Fruit fly (Drosophila melanogaster) whole organism, embryonic: ENCODE results near the gene CG43693.

Experiments used
- Awh ChIP-seq: fragments of 200-800 bp; sonication (Bioruptor generic); IDR thresholded peaks from 2 replicates; pipeline ENCODE4, ENCODE4 v1.3.6; 2022; ENCODE audit warnings: missing biosample characterization, missing genetic modification characterization
- BtbVII ChIP-seq: fragments of 200-800 bp; sonication (Bioruptor generic); optimal IDR thresholded peaks from 3 replicates; lab custom pipeline; 2017; ENCODE audit warnings: missing biosample characterization, mild to moderate bottlenecking, missing genetic modification characterization
- CG10267 ChIP-seq: fragments of 200-800 bp; sonication (Bioruptor generic); optimal IDR thresholded peaks from 2 replicates; lab custom pipeline; 2018; ENCODE audit warnings: missing biosample characterization, mild to moderate bottlenecking, missing genetic modification characterization, moderate library complexity
- CG10979 ChIP-seq: fragments of 200-800 bp; sonication (Bioruptor generic); optimal IDR thresholded peaks from 2 replicates; lab custom pipeline; 2018; ENCODE audit warnings: missing biosample characterization, mild to moderate bottlenecking, missing genetic modification characterization, moderate library complexity
- CG11085 ChIP-seq: fragments of 200-800 bp; sonication (Bioruptor generic); IDR thresholded peaks from 2 replicates; pipeline ENCODE4 v1.3.6; 2022; ENCODE audit warnings: missing biosample characterization, missing genetic modification characterization
- CG11247 ChIP-seq: fragments of 200-800 bp; sonication (Bioruptor generic); IDR thresholded peaks from 2 replicates; pipeline ENCODE4 v1.3.6; 2022; ENCODE audit warnings: missing biosample characterization, missing genetic modification characterization
- CG1233 ChIP-seq: fragments of 200-800 bp; sonication (Bioruptor generic); optimal IDR thresholded peaks from 4 replicates; lab custom pipeline; 2018; ENCODE audit warnings: missing biosample characterization, mild to moderate bottlenecking, missing genetic modification characterization
- CG12659 ChIP-seq: fragments of 200-800 bp; sonication (Bioruptor generic); optimal IDR thresholded peaks from 3 replicates; lab custom pipeline; 2017; ENCODE audit warnings: mild to moderate bottlenecking, missing biosample characterization, missing genetic modification reagents, missing genetic modification characterization
- CG12942 ChIP-seq: fragments of 200-800 bp; sonication (Bioruptor generic); optimal IDR thresholded peaks from 3 replicates; lab custom pipeline; 2016; ENCODE audit warnings: missing biosample characterization, missing genetic modification characterization
- CG14710 ChIP-seq: fragments of 200-800 bp; sonication (Bioruptor generic); optimal IDR thresholded peaks from 3 replicates; lab custom pipeline; 2019; ENCODE audit warnings: missing biosample characterization, mild to moderate bottlenecking, missing genetic modification characterization, moderate library complexity
- CG15011 ChIP-seq: fragments of 200-800 bp; sonication (Bioruptor generic); optimal IDR thresholded peaks from 3 replicates; lab custom pipeline; 2018; ENCODE audit warnings: missing biosample characterization, mild to moderate bottlenecking, missing genetic modification characterization
- CG2120 ChIP-seq: fragments of 200-800 bp; sonication (Bioruptor generic); optimal IDR thresholded peaks from 3 replicates; lab custom pipeline; 2016; ENCODE audit warnings: missing biosample characterization, missing genetic modification characterization
- CG3407 ChIP-seq: fragments of 200-800 bp; sonication (Bioruptor generic); optimal IDR thresholded peaks from 2 replicates; lab custom pipeline; 2018; ENCODE audit warnings: missing biosample characterization, mild to moderate bottlenecking, missing genetic modification characterization
- CG3995 ChIP-seq: fragments of 200-800 bp; sonication (Bioruptor generic); optimal IDR thresholded peaks from 3 replicates; lab custom pipeline; 2016; ENCODE audit warnings: missing biosample characterization, missing genetic modification characterization
- CG4424 ChIP-seq: fragments of 200-800 bp; sonication (Bioruptor generic); optimal IDR thresholded peaks from 3 replicates; lab custom pipeline; 2016; ENCODE audit warnings: missing biosample characterization, missing genetic modification characterization
- CG5953 ChIP-seq: fragments of 200-800 bp; sonication (Bioruptor generic); IDR thresholded peaks from 2 replicates; pipeline ENCODE4 v1.3.6; 2022; ENCODE audit warnings: missing biosample characterization, missing genetic modification characterization
- CG6175 ChIP-seq: fragments of 200-800 bp; sonication (Bioruptor generic); IDR thresholded peaks from 3 replicates; pipeline ENCODE4 v1.3.6; 2022; ENCODE audit warnings: missing biosample characterization, missing genetic modification characterization
- CG6254 ChIP-seq: fragments of 200-800 bp; sonication (Bioruptor generic); optimal IDR thresholded peaks from 3 replicates; lab custom pipeline; 2017; ENCODE audit warnings: mild to moderate bottlenecking, missing biosample characterization, missing genetic modification reagents, missing genetic modification characterization
- CG6854 ChIP-seq: fragments of 200-800 bp; sonication (Bioruptor generic); optimal IDR thresholded peaks from 3 replicates; lab custom pipeline; 2017; ENCODE audit warnings: missing biosample characterization, mild to moderate bottlenecking, missing genetic modification characterization
- CG8290 ChIP-seq, 3 experiments: fragments of 200-800 bp; sonication (Bioruptor generic); optimal IDR thresholded peaks; 2 replicates each; lab custom pipeline; 2016 to 2019; ENCODE audit warnings: missing biosample characterization in 3 of 3, missing genetic modification characterization in 3 of 3, mild to moderate bottlenecking in 2 of 3, moderate library complexity in 1 of 3
- CG8388 ChIP-seq: fragments of 200-800 bp; sonication (Bioruptor generic); optimal IDR thresholded peaks from 2 replicates; lab custom pipeline; 2019; ENCODE audit warnings: missing biosample characterization, mild to moderate bottlenecking, missing genetic modification characterization, moderate library complexity
- CG8765 ChIP-seq: fragments of 200-800 bp; sonication (Bioruptor generic); IDR thresholded peaks from 2 replicates; pipeline ENCODE4 v1.3.6; 2022; ENCODE audit warnings: missing biosample characterization, missing genetic modification characterization
- Chrac-16 ChIP-seq: fragments of 200-800 bp; sonication (Bioruptor generic); optimal IDR thresholded peaks from 3 replicates; lab custom pipeline; 2016; ENCODE audit warnings: missing biosample characterization, missing genetic modification characterization
- Deaf1 ChIP-seq: fragments of 200-800 bp; optimal IDR thresholded peaks from 3 replicates; lab custom pipeline; 2019; ENCODE audit warnings: missing biosample characterization, mild to moderate bottlenecking, missing genetic modification characterization, moderate library complexity
- Dp ChIP-seq: fragments of 200-800 bp; sonication (Bioruptor generic); optimal IDR thresholded peaks from 2 replicates; lab custom pipeline; 2018; ENCODE audit warnings: missing biosample characterization, mild to moderate bottlenecking, missing genetic modification characterization, moderate library complexity
- ERR ChIP-seq: fragments of 200-800 bp; sonication (Bioruptor generic); optimal IDR thresholded peaks from 2 replicates; lab custom pipeline; 2016; ENCODE audit warnings: missing biosample characterization, missing genetic modification characterization
- Ets97D ChIP-seq: fragments of 200-800 bp; sonication (Bioruptor generic); optimal IDR thresholded peaks from 3 replicates; lab custom pipeline; 2016; ENCODE audit warnings: missing biosample characterization, missing genetic modification characterization
- Fer3 ChIP-seq: fragments of 200-800 bp; sonication (Bioruptor generic); optimal IDR thresholded peaks from 2 replicates; lab custom pipeline; 2018; ENCODE audit warnings: missing biosample characterization, mild to moderate bottlenecking, missing genetic modification characterization, moderate library complexity
- H15 ChIP-seq: fragments of 200-800 bp; sonication (Bioruptor generic); IDR thresholded peaks from 3 replicates; pipeline ENCODE4 v1.3.6; 2022; ENCODE audit warnings: missing biosample characterization, missing genetic modification characterization
- HLHmδ ChIP-seq: fragments of 200-800 bp; sonication (Bioruptor generic); optimal IDR thresholded peaks from 2 replicates; lab custom pipeline; 2018; ENCODE audit warnings: missing biosample characterization, mild to moderate bottlenecking, missing genetic modification characterization, moderate library complexity
- Oaz ChIP-seq: fragments of 200-800 bp; sonication (Bioruptor generic); IDR thresholded peaks from 2 replicates; pipeline ENCODE4 v1.3.6; 2022; ENCODE audit warnings: missing biosample characterization, missing genetic modification characterization
- Ptx1 ChIP-seq: fragments of 200-800 bp; sonication (Bioruptor generic); IDR thresholded peaks from 2 replicates; pipeline ENCODE4 v1.3.6; 2022; ENCODE audit warnings: missing biosample characterization, missing genetic modification characterization
- Sox100B ChIP-seq: fragments of 200-800 bp; sonication (Bioruptor generic); optimal IDR thresholded peaks from 3 replicates; lab custom pipeline; 2018; ENCODE audit warnings: missing biosample characterization, mild to moderate bottlenecking, missing genetic modification characterization
- Sox102F ChIP-seq: fragments of 200-800 bp; sonication (Bioruptor generic); optimal IDR thresholded peaks from 2 replicates; lab custom pipeline; 2018; ENCODE audit warnings: missing biosample characterization, mild to moderate bottlenecking, missing genetic modification characterization, moderate library complexity
- Trl ChIP-seq, 3 experiments: fragments of >200 bp in 2 of 3; fragments of 200-800 bp in 1 of 3; sonication (Bioruptor generic) in 1 of 3; optimal IDR thresholded peaks; 2 replicates in 1 of 3; 3 replicates in 2 of 3; lab custom pipeline; 2016 to 2017; ENCODE audit warnings: missing biosample characterization in 1 of 3, missing genetic modification characterization in 1 of 3
- Xbp1 ChIP-seq: fragments of 200-800 bp; sonication (Bioruptor generic); optimal IDR thresholded peaks from 3 replicates; lab custom pipeline; 2016; ENCODE audit warnings: missing biosample characterization, mild to moderate bottlenecking, missing genetic modification characterization
- abd-A ChIP-seq: fragments of 200-800 bp; sonication (Bioruptor generic); optimal IDR thresholded peaks from 3 replicates; lab custom pipeline; 2019; ENCODE audit warnings: missing biosample characterization, mild to moderate bottlenecking, missing genetic modification characterization, moderate library complexity
- amos ChIP-seq: fragments of 200-800 bp; sonication (Bioruptor generic); IDR thresholded peaks from 2 replicates; pipeline ENCODE4 v1.3.6; 2022; ENCODE audit warnings: missing biosample characterization, missing genetic modification characterization; ENCODE audit not compliant: partially characterized antibody
- bigmax ChIP-seq: fragments of 200-800 bp; sonication (Bioruptor generic); optimal IDR thresholded peaks from 2 replicates; lab custom pipeline; 2018; ENCODE audit warnings: missing biosample characterization, mild to moderate bottlenecking, missing genetic modification characterization
- disco-r ChIP-seq: fragments of 200-800 bp; sonication (Bioruptor generic); optimal IDR thresholded peaks from 2 replicates; lab custom pipeline; 2016; ENCODE audit warnings: missing biosample characterization, missing genetic modification characterization
- exex ChIP-seq: fragments of 200-800 bp; sonication (Bioruptor generic); optimal IDR thresholded peaks from 4 replicates; lab custom pipeline; 2018; ENCODE audit warnings: missing biosample characterization, mild to moderate bottlenecking, missing genetic modification characterization, moderate library complexity
- fd64A ChIP-seq: fragments of 200-800 bp; sonication (Bioruptor generic); optimal IDR thresholded peaks from 3 replicates; lab custom pipeline; 2018; ENCODE audit warnings: missing biosample characterization, mild to moderate bottlenecking, missing genetic modification characterization
- gt ChIP-seq: fragments of 200-800 bp; sonication (Bioruptor generic); IDR thresholded peaks from 2 replicates; pipeline ENCODE4 v1.3.6; 2022; ENCODE audit warnings: missing biosample characterization, missing genetic modification characterization
- jigr1 ChIP-seq: fragments of 200-800 bp; sonication (Bioruptor generic); IDR thresholded peaks from 3 replicates; pipeline ENCODE4 v1.3.6; 2022; ENCODE audit warnings: missing biosample characterization, missing genetic modification characterization
- kah ChIP-seq: fragments of 200-800 bp; sonication (Bioruptor generic); optimal IDR thresholded peaks from 2 replicates; lab custom pipeline; 2018; ENCODE audit warnings: missing biosample characterization, mild to moderate bottlenecking, missing genetic modification characterization
- maf-S ChIP-seq: fragments of 200-800 bp; sonication (Bioruptor generic); optimal IDR thresholded peaks from 2 replicates; lab custom pipeline; 2016; ENCODE audit warnings: missing biosample characterization, missing genetic modification characterization
- pfk ChIP-seq: fragments of 200-800 bp; sonication (Bioruptor generic); optimal IDR thresholded peaks from 2 replicates; lab custom pipeline; 2018; ENCODE audit warnings: missing biosample characterization, mild to moderate bottlenecking, missing genetic modification characterization, moderate library complexity
- run ChIP-seq: fragments of 200-800 bp; sonication (Bioruptor generic); optimal IDR thresholded peaks from 3 replicates; lab custom pipeline; 2018; ENCODE audit warnings: missing biosample characterization, mild to moderate bottlenecking, missing genetic modification characterization
- schlank ChIP-seq: fragments of 200-800 bp; sonication (Bioruptor generic); optimal IDR thresholded peaks from 2 replicates; lab custom pipeline; 2018; ENCODE audit warnings: missing biosample characterization, mild to moderate bottlenecking, missing genetic modification characterization
- ssp ChIP-seq: fragments of 200-800 bp; sonication (Bioruptor generic); IDR thresholded peaks from 2 replicates; pipeline ENCODE4 v1.3.6; 2022; ENCODE audit warnings: missing biosample characterization, missing genetic modification characterization
- zen2 ChIP-seq: fragments of 200-800 bp; sonication (Bioruptor generic); IDR thresholded peaks from 3 replicates; pipeline ENCODE4 v1.3.6; 2022; ENCODE audit warnings: missing biosample characterization, missing genetic modification characterization; ENCODE audit not compliant: partially characterized antibody

CG43693 gene

dm6 chr3L:11049414-11049813 is 1.8 kb downstream of the CG43693 start (continued):
- no peak for TF ChIP-seq CG10979 (tag; lab: Kevin White, UChicago)
- TF ChIP-seq fd64A: peak; percentile 18
- peak; percentile 36 for TF ChIP-seq CG6854 (GFP tag; lab: Kevin White, UChicago)
- TF ChIP-seq CG3995 (GFP tag; lab: Kevin White, UChicago): peak; percentile 4
- no peak for TF ChIP-seq CG6175 (GFP tag; lab: Robert Waterston, UW)
- TF ChIP-seq zen2 (GFP tag; lab: Robert Waterston, UW): no peak
- no peak for TF ChIP-seq CG8290 (GFP tag; optimal IDR thresholded peaks at IDR 0.05; lab: Kevin White, UChicago)
- TF ChIP-seq CG8290 (tag; optimal IDR thresholded peaks at IDR 0.05; lab: Kevin White, UChicago): peak in 1 of 2 experiments; percentile 76
- TF ChIP-seq gt: no peak
- TF ChIP-seq CG4424 (GFP tag; lab: Kevin White, UChicago): no peak
- no peak for TF ChIP-seq CG6254 (GFP tag; lab: Kevin White, UChicago)
- no peak for TF ChIP-seq jigr1 (GFP tag; lab: Robert Waterston, UW)
- TF ChIP-seq pfk (GFP tag; lab: Kevin White, UChicago): peak; percentile 28
- TF ChIP-seq Fer3 (tag; lab: Kevin White, UChicago): peak; percentile 31
- no peak for TF ChIP-seq abd-A
- TF ChIP-seq Deaf1 (tag; lab: Kevin White, UChicago): no peak
- TF ChIP-seq ERR: no peak
- no peak for TF ChIP-seq Chrac-16 (GFP tag; lab: Kevin White, UChicago)
- peak; percentile 23; the same call in 1 of the 2 replicates for TF ChIP-seq Awh (GFP tag; lab: Robert Waterston, UW)
- TF ChIP-seq Dp: no peak
- TF ChIP-seq exex (tag; lab: Kevin White, UChicago): peak; percentile 91
- TF ChIP-seq run (tag; lab: Kevin White, UChicago): no peak
- no peak for TF ChIP-seq CG8388 (GFP tag; lab: Kevin White, UChicago)
- TF ChIP-seq CG8765: no peak
- no peak for TF ChIP-seq disco-r (GFP tag; lab: Kevin White, UChicago)
- no peak for TF ChIP-seq Oaz (GFP tag; lab: Robert Waterston, UW)
- TF ChIP-seq Xbp1 (GFP tag; lab: Kevin White, UChicago): no peak
- no peak for TF ChIP-seq CG10267 (tag; lab: Kevin White, UChicago)
- no peak for TF ChIP-seq Sox100B (GFP tag; lab: Kevin White, UChicago)
- TF ChIP-seq CG14710 (tag; lab: Kevin White, UChicago): no peak
- TF ChIP-seq H15 (GFP tag; lab: Robert Waterston, UW): no peak
- TF ChIP-seq schlank: peak; percentile 38
- no peak for TF ChIP-seq CG11085 (GFP tag; lab: Robert Waterston, UW)
- TF ChIP-seq CG5953 (GFP tag; lab: Robert Waterston, UW): no peak
- no peak for TF ChIP-seq Trl (optimal IDR thresholded peaks at IDR 0.05; lab: Kevin White, UChicago)
- TF ChIP-seq Trl (GFP tag; optimal IDR thresholded peaks at IDR 0.05; lab: Kevin White, UChicago): no peak
- no peak for TF ChIP-seq CG3407 (GFP tag; lab: Kevin White, UChicago)
- no peak for TF ChIP-seq Sox102F (GFP tag; lab: Kevin White, UChicago)
- TF ChIP-seq CG15011 (GFP tag; lab: Kevin White, UChicago): peak; percentile 32
- no peak for TF ChIP-seq maf-S (GFP tag; lab: Kevin White, UChicago)
- no peak for TF ChIP-seq Ptx1 (GFP tag; lab: Robert Waterston, UW)
- TF ChIP-seq CG11247 (GFP tag; lab: Robert Waterston, UW): no peak
- TF ChIP-seq amos (GFP tag; lab: Robert Waterston, UW): no peak
- no peak for TF ChIP-seq bigmax (GFP tag; lab: Kevin White, UChicago)
- TF ChIP-seq CG2120 (GFP tag; lab: Kevin White, UChicago): peak; percentile 11
- TF ChIP-seq CG12942 (GFP tag; lab: Kevin White, UChicago): no peak
- TF ChIP-seq Ets97D: no peak
- peak; percentile 24 for TF ChIP-seq CG12659
- TF ChIP-seq kah (GFP tag; lab: Kevin White, UChicago): no peak
- no peak for TF ChIP-seq HLHmδ
- TF ChIP-seq BtbVII (GFP tag; lab: Kevin White, UChicago): peak; percentile 38
- TF ChIP-seq ssp (GFP tag; lab: Robert Waterston, UW): no peak
- peak; percentile 6 for TF ChIP-seq CG1233 (GFP tag; lab: Kevin White, UChicago)
